Worm (Caenorhabditis elegans): ENCODE data around the gene srg-34.

- TF ChIP-seq eyg-1 (tag; optimal IDR thresholded peaks at IDR 0.05) (no peak), sox-4 (tag; optimal IDR thresholded peaks at IDR 0.05) (no peak), nhr-11 (tag; optimal IDR thresholded peaks at IDR 0.05) (no peak), ama-1 (optimal IDR thresholded peaks at IDR 0.05) (no peak), pax-1 (tag; optimal IDR thresholded peaks at IDR 0.05) (no peak), ceh-31 (tag; optimal IDR thresholded peaks at IDR 0.05) (no peak)
Measured at ce11 chrV:18605510-18605909, 40.8 kb upstream of the srg-34 start.
